Fruit fly (Drosophila melanogaster): ENCODE measurements around the gene Rassf.

The Rassf gene

dm6 chr3R:23117683-23118470 lies at the start of gene Rassf, which contains the start of gene CenB1A:
Rassf (minus strand) TSS chr3R:23117931.
CenB1A (plus strand) TSS chr3R:23118400.
- no peak for TF ChIP-seq CG17801 (GFP tag; optimal IDR thresholded peaks at IDR 0.05; ENCODE audit: partially characterized antibody)

- no peak for TF ChIP-seq CG17801 (GFP tag; optimal IDR thresholded peaks at IDR 0.05; ENCODE audit: partially characterized antibody)
Measured at dm6 chr3R:23164630-23165029, 46.9 kb upstream of the Rassf start.

dm6 chr3R:23164134-23164533 lies 46.4 kb upstream of the Rassf start:
- no peak for TF ChIP-seq CG17801 (GFP tag; optimal IDR thresholded peaks at IDR 0.05; ENCODE audit: partially characterized antibody)

- TF ChIP-seq CG17801 (GFP tag; optimal IDR thresholded peaks at IDR 0.05; ENCODE audit: partially characterized antibody) = no peak
Measured at dm6 chr3R:23161288-23161870, 43.6 kb upstream of the Rassf start, which contains the start of gene CG13829. CG13829 (minus strand) TSS chr3R:23161338.

- no peak for TF ChIP-seq CG17801 (GFP tag; optimal IDR thresholded peaks at IDR 0.05; ENCODE audit: partially characterized antibody)
Measured at dm6 chr3R:23159289-23159956, 41.7 kb upstream of the Rassf start, which contains the start of gene VhaAC39-2. VhaAC39-2 (minus strand) TSS chr3R:23159316.

- TF ChIP-seq CG17801 (GFP tag; optimal IDR thresholded peaks at IDR 0.05; ENCODE audit: partially characterized antibody) = peak; percentile 39
Measured at dm6 chr3R:23157664-23158151, 40.0 kb upstream of the Rassf start, which contains the start of gene unk. unk (minus strand) TSS chr3R:23157862.

- TF ChIP-seq CG17801 (GFP tag; optimal IDR thresholded peaks at IDR 0.05; ENCODE audit: partially characterized antibody) = no peak
Measured at dm6 chr3R:23156865-23157515, 39.3 kb upstream of the Rassf start.

dm6 chr3R:23156347-23156864 lies 38.7 kb upstream of the Rassf start:
- TF ChIP-seq CG17801 (GFP tag; optimal IDR thresholded peaks at IDR 0.05; ENCODE audit: partially characterized antibody) = no peak

dm6 chr3R:23149021-23149571 lies 31.4 kb upstream of the Rassf start:
- TF ChIP-seq CG17801 (GFP tag; optimal IDR thresholded peaks at IDR 0.05; ENCODE audit: partially characterized antibody) = no peak

dm6 chr3R:23148433-23148832 lies 30.7 kb upstream of the Rassf start:
- TF ChIP-seq CG17801 (GFP tag; optimal IDR thresholded peaks at IDR 0.05; ENCODE audit: partially characterized antibody) = no peak

- TF ChIP-seq CG17801 (GFP tag; optimal IDR thresholded peaks at IDR 0.05; ENCODE audit: partially characterized antibody) = no peak
Measured at dm6 chr3R:23147625-23148024, 29.9 kb upstream of the Rassf start.

dm6 chr3R:23147058-23147457 lies 29.3 kb upstream of the Rassf start:
- TF ChIP-seq CG17801 (GFP tag; optimal IDR thresholded peaks at IDR 0.05; ENCODE audit: partially characterized antibody) = no peak

dm6 chr3R:23145681-23146080 lies 27.9 kb upstream of the Rassf start:
- TF ChIP-seq CG17801 (GFP tag; optimal IDR thresholded peaks at IDR 0.05; ENCODE audit: partially characterized antibody) = no peak

- TF ChIP-seq CG17801 (GFP tag; optimal IDR thresholded peaks at IDR 0.05; ENCODE audit: partially characterized antibody) = no peak
Measured at dm6 chr3R:23144654-23145053, 26.9 kb upstream of the Rassf start.
